Fruit fly (Drosophila melanogaster): ENCODE data around the gene CG5024.

DNA sequence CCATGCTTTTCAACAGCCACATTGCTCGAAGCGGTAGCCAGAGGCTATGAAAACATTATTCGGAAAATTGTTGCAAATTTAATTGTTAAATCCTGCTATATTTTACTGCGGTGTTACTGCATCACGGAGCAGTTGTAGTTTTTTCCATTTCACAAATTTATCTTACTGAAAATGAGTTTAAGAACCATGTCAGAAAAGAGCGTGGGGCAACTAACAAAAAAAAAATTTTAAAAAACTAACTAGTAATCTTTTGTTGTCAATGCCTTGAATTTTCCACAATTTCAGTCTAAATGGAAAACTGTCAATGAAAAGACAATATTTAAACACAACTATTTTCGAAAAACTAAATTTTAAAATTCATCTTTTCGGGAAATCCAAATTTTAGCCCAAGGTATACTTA is at the start of gene CG5024:
- no peak for TF ChIP-seq CG5204 (GFP tag; optimal IDR thresholded peaks at IDR 0.05)
- no peak for TF ChIP-seq cic (GFP tag; optimal IDR thresholded peaks at IDR 0.05)
- no peak for TF ChIP-seq CG7045 (GFP tag; optimal IDR thresholded peaks at IDR 0.05)
- TF ChIP-seq pad (GFP tag; optimal IDR thresholded peaks at IDR 0.05), result no peak

All from whole organism, adult.